Worm (Caenorhabditis elegans): ENCODE data around the gene ugt-18.

The ugt-18 gene

ce11 chrV:12784861-12785260, 35.2 kb upstream of the ugt-18 start, which contains the start of gene sre-20:
Gene sre-20, minus strand, starts transcription at chrV:12784961.
- TF ChIP-seq mep-1 (tag; optimal IDR thresholded peaks at IDR 0.05) (no peak), drap-1 (GFP tag; optimal IDR thresholded peaks at IDR 0.05) (no peak), unc-39 (tag; optimal IDR thresholded peaks at IDR 0.05) (no peak), nhr-76 (tag; optimal IDR thresholded peaks at IDR 0.05) (no peak), sem-2 (GFP tag; optimal IDR thresholded peaks at IDR 0.05) (no peak), M03D4.4 (tag; optimal IDR thresholded peaks at IDR 0.05) (no peak), cnd-1 (tag; optimal IDR thresholded peaks at IDR 0.05) (no peak), ceh-83 (GFP tag; optimal IDR thresholded peaks at IDR 0.05) (no peak), lsy-2 (tag; optimal IDR thresholded peaks at IDR 0.05) (no peak), ceh-43 (GFP tag; optimal IDR thresholded peaks at IDR 0.05) (no peak), mls-2 (tag; optimal IDR thresholded peaks at IDR 0.05) (no peak), mab-5 (tag; optimal IDR thresholded peaks at IDR 0.05) (no peak)

DNA sequence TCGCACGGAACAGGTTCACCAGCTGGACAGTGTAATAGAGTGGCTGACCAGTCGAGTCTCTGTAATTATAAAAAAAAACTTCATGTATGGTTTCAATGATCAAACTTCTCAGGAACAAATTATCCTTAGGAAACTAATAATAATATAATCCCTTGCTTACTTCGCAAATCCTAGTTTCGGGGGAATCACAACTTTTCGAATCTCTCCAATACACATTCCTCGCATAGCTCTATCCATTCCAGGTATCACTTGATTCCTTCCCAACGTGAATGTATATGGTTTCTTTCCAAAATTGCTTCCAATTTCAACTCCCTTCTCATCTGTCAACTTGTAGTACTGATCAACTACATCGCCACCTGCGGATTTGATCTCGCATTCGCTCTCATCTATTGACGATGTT, 33.7 kb upstream of the ugt-18 start:
- TF ChIP-seq mls-2 (tag; optimal IDR thresholded peaks at IDR 0.05) (no peak), nhr-12 (tag; optimal IDR thresholded peaks at IDR 0.05) (no peak), ceh-43 (GFP tag; optimal IDR thresholded peaks at IDR 0.05) (no peak), elt-3 (tag; optimal IDR thresholded peaks at IDR 0.05) (no peak), ceh-83 (GFP tag; optimal IDR thresholded peaks at IDR 0.05) (no peak), drap-1 (GFP tag; optimal IDR thresholded peaks at IDR 0.05) (no peak), mep-1 (tag; optimal IDR thresholded peaks at IDR 0.05) (no peak), unc-39 (tag; optimal IDR thresholded peaks at IDR 0.05) (no peak), sem-2 (GFP tag; optimal IDR thresholded peaks at IDR 0.05) (no peak), nhr-237 (tag; optimal IDR thresholded peaks at IDR 0.05) (no peak), hlh-1 (tag; optimal IDR thresholded peaks at IDR 0.05) (no peak), flh-1 (GFP tag; optimal IDR thresholded peaks at IDR 0.05) (no peak), unc-120 (tag; optimal IDR thresholded peaks at IDR 0.05; ENCODE audit: poor library complexity, severe bottlenecking) (no peak), lsy-2 (tag; optimal IDR thresholded peaks at IDR 0.05) (no peak), ztf-11 (tag; optimal IDR thresholded peaks at IDR 0.05) (no peak), lin-13 (tag; optimal IDR thresholded peaks at IDR 0.05) (no peak), pha-4 (tag; optimal IDR thresholded peaks at IDR 0.05) (no peak)

DNA sequence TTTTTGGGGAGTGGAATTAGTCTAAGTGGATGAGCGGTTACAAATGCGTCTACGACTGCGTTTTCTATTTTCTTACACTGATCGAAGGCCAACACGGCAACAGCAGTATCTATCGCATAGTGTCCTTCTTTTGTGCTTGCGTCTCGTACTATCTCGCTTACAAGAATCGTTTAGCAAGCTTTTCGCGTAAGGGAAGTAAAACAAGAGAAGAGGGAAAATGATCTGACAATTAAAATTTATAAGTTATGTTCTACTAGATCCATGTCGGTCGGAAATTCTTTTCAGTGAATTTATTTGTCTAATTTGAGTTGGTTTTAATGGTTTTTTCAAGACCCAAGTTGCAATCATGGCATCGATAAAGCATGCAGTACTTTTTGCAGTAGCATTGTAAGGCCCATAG, 33.0 kb upstream of the ugt-18 start, which contains the start of gene fkb-4:
Gene fkb-4 (minus strand): TSS at position 101 of the 400 bp plus-strand sequence.
- TF ChIP-seq hlh-1 (tag; optimal IDR thresholded peaks at IDR 0.05) (no peak), bed-3 (GFP tag; optimal IDR thresholded peaks at IDR 0.05) (no peak), nhr-2 (tag; optimal IDR thresholded peaks at IDR 0.05) (no peak), nhr-12 (tag; optimal IDR thresholded peaks at IDR 0.05) (no peak), elt-1 (tag; optimal IDR thresholded peaks at IDR 0.05; ENCODE audit: borderline replicate concordance, insufficient read depth) (no peak), ztf-11 (tag; optimal IDR thresholded peaks at IDR 0.05) (no peak), snpc-4 (tag; optimal IDR thresholded peaks at IDR 0.05) (no peak), lsy-2 (tag; optimal IDR thresholded peaks at IDR 0.05) (no peak), tbx-8 (GFP tag; optimal IDR thresholded peaks at IDR 0.05) (no peak)

- no peak for TF ChIP-seq M03D4.4 (tag; optimal IDR thresholded peaks at IDR 0.05)
- no peak for TF ChIP-seq nhr-237 (tag; optimal IDR thresholded peaks at IDR 0.05)
- TF ChIP-seq unc-62 (GFP tag; optimal IDR thresholded peaks at IDR 0.05): no peak
- TF ChIP-seq mep-1 (tag; optimal IDR thresholded peaks at IDR 0.05): no peak
- TF ChIP-seq elt-1 (tag; optimal IDR thresholded peaks at IDR 0.05; ENCODE audit: borderline replicate concordance, insufficient read depth): no peak
- no peak for TF ChIP-seq nhr-2 (tag; optimal IDR thresholded peaks at IDR 0.05)
These were observed 31.6 kb upstream of the ugt-18 start, which contains the start of gene srbc-44 for ce11 chrV:12788451-12788850. Gene srbc-44, minus strand, starts transcription at chrV:12788551.

DNA sequence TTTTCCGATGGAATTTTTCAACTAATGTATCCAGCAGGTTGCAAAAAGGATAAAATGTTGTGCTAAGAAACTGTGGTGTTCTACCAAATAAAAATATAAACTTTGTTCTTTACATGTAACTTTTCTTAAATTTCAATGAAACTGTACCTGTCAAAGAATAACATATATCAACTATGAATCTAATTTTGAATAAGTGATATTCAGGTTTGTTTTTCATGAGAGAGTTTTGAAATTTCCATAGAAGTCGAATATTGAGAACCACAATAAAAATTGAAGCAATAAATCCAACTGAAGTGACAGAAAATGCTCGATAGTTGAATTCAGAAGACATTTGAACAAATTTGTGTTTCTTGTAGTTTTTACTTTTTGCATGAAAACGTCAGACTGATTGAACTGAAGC, 29.9 kb upstream of the ugt-18 start, which contains the start of gene srbc-43:
Gene srbc-43 (minus strand): TSS at position 331 of the 400 bp plus-strand sequence.
- no peak for TF ChIP-seq lin-13 (tag; optimal IDR thresholded peaks at IDR 0.05)
- no peak for TF ChIP-seq unc-39 (tag; optimal IDR thresholded peaks at IDR 0.05)
- TF ChIP-seq elt-3 (tag; optimal IDR thresholded peaks at IDR 0.05): no peak
- no peak for TF ChIP-seq mab-5 (tag; optimal IDR thresholded peaks at IDR 0.05)
- no peak for TF ChIP-seq mep-1 (tag; optimal IDR thresholded peaks at IDR 0.05)
- TF ChIP-seq ceh-83 (GFP tag; optimal IDR thresholded peaks at IDR 0.05): no peak
- TF ChIP-seq sem-2 (GFP tag; optimal IDR thresholded peaks at IDR 0.05): no peak
- no peak for TF ChIP-seq ces-1 (GFP tag; optimal IDR thresholded peaks at IDR 0.05)
- TF ChIP-seq elt-1 (tag; optimal IDR thresholded peaks at IDR 0.05; ENCODE audit: borderline replicate concordance, insufficient read depth): no peak
- TF ChIP-seq flh-1 (GFP tag; optimal IDR thresholded peaks at IDR 0.05): no peak

DNA sequence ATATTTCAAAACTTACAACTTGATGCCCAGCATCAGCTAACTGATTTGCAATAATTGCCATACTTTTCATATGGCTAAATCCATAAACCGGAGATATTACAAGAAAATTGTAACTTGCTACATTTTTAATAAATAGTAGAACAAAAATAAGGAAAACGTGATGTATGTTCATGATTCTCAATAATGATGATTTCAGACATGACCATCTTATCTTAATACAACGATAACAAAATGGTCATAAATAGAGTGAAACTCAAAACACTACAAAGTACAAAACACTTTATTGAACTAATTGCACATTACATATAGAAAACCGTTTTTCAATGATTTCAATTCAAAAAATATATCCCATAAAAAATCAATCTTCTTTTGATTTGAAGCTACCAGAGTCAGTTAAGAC, 27.3 kb upstream of the ugt-18 start, which contains the start of gene ugt-5:
Gene ugt-5 (minus strand): TSS at position 214 of the 400 bp plus-strand sequence.
- no peak for TF ChIP-seq mep-1 (tag; optimal IDR thresholded peaks at IDR 0.05)
- no peak for TF ChIP-seq unc-39 (tag; optimal IDR thresholded peaks at IDR 0.05)
- TF ChIP-seq ham-2 (GFP tag; optimal IDR thresholded peaks at IDR 0.05): no peak
- no peak for TF ChIP-seq elt-1 (tag; optimal IDR thresholded peaks at IDR 0.05; ENCODE audit: borderline replicate concordance, insufficient read depth)
- TF ChIP-seq zip-8 (tag; optimal IDR thresholded peaks at IDR 0.05): no peak
- no peak for TF ChIP-seq unc-62 (GFP tag; optimal IDR thresholded peaks at IDR 0.05)
- no peak for TF ChIP-seq cnd-1 (tag; optimal IDR thresholded peaks at IDR 0.05)
- TF ChIP-seq drap-1 (GFP tag; optimal IDR thresholded peaks at IDR 0.05): no peak
- no peak for TF ChIP-seq hlh-1 (tag; optimal IDR thresholded peaks at IDR 0.05)
- no peak for TF ChIP-seq ceh-83 (GFP tag; optimal IDR thresholded peaks at IDR 0.05)
- no peak for TF ChIP-seq ces-1 (GFP tag; optimal IDR thresholded peaks at IDR 0.05)
- no peak for TF ChIP-seq nhr-76 (tag; optimal IDR thresholded peaks at IDR 0.05)
